Worm (Caenorhabditis elegans) whole organism, L2 larva: ENCODE results near the gene unc-58.

Experiments used
- unc-55 ChIP-seq: fragments of 150-350 bp; sonication (generic microtip); optimal IDR thresholded peaks from 3 replicates; lab custom pipeline; 2014; ENCODE audit warnings: missing biosample characterization, missing genetic modification reagents, missing genetic modification characterization

unc-58 gene

ce11 chrX:10058332-10058731, 74.7 kb downstream of the unc-58 start, which contains the start of gene ZC373.2:
Gene ZC373.2, minus strand, starts transcription at chrX:10058432.
- TF ChIP-seq unc-55 (GFP tag; lab: Kevin White, UChicago) = no peak
